Fruit fly (Drosophila melanogaster) whole organism, embryonic: Measurements from ENCODE around the gene PGRP-LF.

ENCODE experiments used
- Awh ChIP-seq: fragments of 200-800 bp; sonication (Bioruptor generic); IDR thresholded peaks from 2 replicates; pipeline ENCODE4, ENCODE4 v1.3.6; 2022; ENCODE audit warnings: missing biosample characterization, missing genetic modification characterization
- B-H1 ChIP-seq: fragments of 200-800 bp; sonication (Bioruptor generic); IDR thresholded peaks from 3 replicates; pipeline ENCODE4 v1.3.6; 2022; ENCODE audit warnings: missing biosample characterization, missing genetic modification characterization
- Bgb ChIP-seq: fragments of 200-800 bp; sonication (Bioruptor generic); IDR thresholded peaks from 2 replicates; pipeline ENCODE4 v1.3.6; 2022; ENCODE audit warnings: missing biosample characterization, missing genetic modification characterization; ENCODE audit not compliant: partially characterized antibody
- Bteb2 ChIP-seq: fragments of 200-800 bp; sonication (Bioruptor generic); optimal IDR thresholded peaks from 2 replicates; lab custom pipeline; 2016; ENCODE audit warnings: missing biosample characterization, missing genetic modification characterization
- CG11093 ChIP-seq: fragments of 200-800 bp; sonication (Bioruptor generic); IDR thresholded peaks from 3 replicates; pipeline ENCODE4 v1.3.6; 2022; ENCODE audit warnings: missing biosample characterization, missing genetic modification characterization
- CG11560 ChIP-seq: fragments of 200-800 bp; sonication (Bioruptor generic); IDR thresholded peaks from 3 replicates; pipeline ENCODE4 v1.3.6; 2022; ENCODE audit warnings: missing biosample characterization, missing genetic modification characterization
- CG11723 ChIP-seq: fragments of 200-800 bp; sonication (Bioruptor generic); optimal IDR thresholded peaks from 2 replicates; lab custom pipeline; 2017; ENCODE audit warnings: missing biosample characterization, mild to moderate bottlenecking, missing genetic modification characterization
- CG13624 ChIP-seq: fragments of 200-800 bp; sonication (Bioruptor generic); optimal IDR thresholded peaks from 2 replicates; lab custom pipeline; 2016; ENCODE audit warnings: missing biosample characterization, missing genetic modification characterization
- CG14667 ChIP-seq: fragments of 200-800 bp; sonication (Bioruptor generic); IDR thresholded peaks from 2 replicates; pipeline ENCODE4 v1.3.6; 2022; ENCODE audit warnings: missing biosample characterization, missing genetic modification characterization
- CG14710 ChIP-seq: fragments of 200-800 bp; sonication (Bioruptor generic); optimal IDR thresholded peaks from 3 replicates; lab custom pipeline; 2019; ENCODE audit warnings: missing biosample characterization, mild to moderate bottlenecking, missing genetic modification characterization, moderate library complexity
- CG14965 ChIP-seq: fragments of 200-800 bp; sonication (Bioruptor generic); optimal IDR thresholded peaks from 2 replicates; lab custom pipeline; 2016; ENCODE audit warnings: missing biosample characterization, missing genetic modification characterization, borderline replicate concordance
- CG15073 ChIP-seq: fragments of 200-800 bp; sonication (Bioruptor generic); optimal IDR thresholded peaks from 2 replicates; lab custom pipeline; 2016; ENCODE audit warnings: missing biosample characterization, missing genetic modification characterization
- CG15601 ChIP-seq: fragments of 200-800 bp; sonication (Bioruptor generic); optimal IDR thresholded peaks from 3 replicates; lab custom pipeline; 2019; ENCODE audit warnings: missing biosample characterization, mild to moderate bottlenecking, missing genetic modification characterization, moderate library complexity
- CG16815 ChIP-seq: fragments of 200-800 bp; sonication (Bioruptor generic); optimal IDR thresholded peaks from 3 replicates; lab custom pipeline; 2017; ENCODE audit warnings: missing biosample characterization, mild to moderate bottlenecking, missing genetic modification characterization
- CG17361 ChIP-seq: fragments of 200-800 bp; sonication (Bioruptor generic); IDR thresholded peaks from 3 replicates; pipeline ENCODE4 v1.3.6; 2022; ENCODE audit warnings: missing biosample characterization, missing genetic modification characterization
- CG17385 ChIP-seq: fragments of 200-800 bp; sonication (Bioruptor generic); optimal IDR thresholded peaks from 3 replicates; lab custom pipeline; 2018; ENCODE audit warnings: missing biosample characterization, mild to moderate bottlenecking, missing genetic modification characterization
- CG17829 ChIP-seq: fragments of 200-800 bp; optimal IDR thresholded peaks from 2 replicates; lab custom pipeline; 2019; ENCODE audit warnings: missing biosample characterization, mild to moderate bottlenecking, missing genetic modification characterization, moderate library complexity
- CG18599 ChIP-seq: fragments of 200-800 bp; sonication (Bioruptor generic); optimal IDR thresholded peaks from 3 replicates; lab custom pipeline; 2017; ENCODE audit warnings: missing biosample characterization, missing genetic modification characterization, mild to moderate bottlenecking, moderate library complexity, missing genetic modification reagents
- CG18764 ChIP-seq: fragments of 200-800 bp; sonication (Bioruptor generic); optimal IDR thresholded peaks from 3 replicates; lab custom pipeline; 2016; ENCODE audit warnings: missing biosample characterization, missing genetic modification characterization
- CG3847 ChIP-seq: fragments of 200-800 bp; sonication (Bioruptor generic); IDR thresholded peaks from 2 replicates; pipeline ENCODE4 v1.3.6; 2022; ENCODE audit warnings: missing biosample characterization, missing genetic modification characterization
- CG42726 ChIP-seq: fragments of 200-800 bp; sonication (Bioruptor generic); IDR thresholded peaks from 2 replicates; pipeline ENCODE4 v1.3.6; 2022; ENCODE audit warnings: missing biosample characterization, missing genetic modification characterization; ENCODE audit not compliant: partially characterized antibody
- CG5953 ChIP-seq: fragments of 200-800 bp; sonication (Bioruptor generic); IDR thresholded peaks from 2 replicates; pipeline ENCODE4 v1.3.6; 2022; ENCODE audit warnings: missing biosample characterization, missing genetic modification characterization
- CG6689 ChIP-seq: fragments of 200-800 bp; sonication (Bioruptor generic); IDR thresholded peaks from 2 replicates; pipeline ENCODE4 v1.3.6; 2022; ENCODE audit warnings: missing biosample characterization, missing genetic modification characterization
- CG8359 ChIP-seq: fragments of 200-800 bp; sonication (Bioruptor generic); optimal IDR thresholded peaks from 2 replicates; lab custom pipeline; 2017; ENCODE audit warnings: missing biosample characterization, mild to moderate bottlenecking, missing genetic modification characterization, borderline replicate concordance
- Camta ChIP-seq: fragments of 200-800 bp; sonication (Bioruptor generic); optimal IDR thresholded peaks from 2 replicates; lab custom pipeline; 2016; ENCODE audit warnings: missing biosample characterization, missing genetic modification characterization
- Chrac-16 ChIP-seq: fragments of 200-800 bp; sonication (Bioruptor generic); optimal IDR thresholded peaks from 3 replicates; lab custom pipeline; 2016; ENCODE audit warnings: missing biosample characterization, missing genetic modification characterization
- Dip3 ChIP-seq: fragments of 200-800 bp; sonication (Bioruptor generic); optimal IDR thresholded peaks from 3 replicates; lab custom pipeline; 2016; ENCODE audit warnings: missing biosample characterization, missing genetic modification characterization
- E2f1 ChIP-seq: fragments of 200-800 bp; sonication (Bioruptor generic); IDR thresholded peaks from 2 replicates; pipeline ENCODE4 v1.3.6; 2022; ENCODE audit warnings: missing biosample characterization, missing genetic modification characterization
- Eip74EF ChIP-seq, 2 experiments: fragments of 200-800 bp in 1 of 2; fragments of >200 bp in 1 of 2; sonication (Bioruptor generic) in 1 of 2; optimal IDR thresholded peaks; 2 replicates each; lab custom pipeline; 2017 to 2019; ENCODE audit warnings: missing biosample characterization in 2 of 2, missing genetic modification characterization in 2 of 2, mild to moderate bottlenecking in 1 of 2, moderate library complexity in 1 of 2
- Elba2 ChIP-seq: fragments of 200-800 bp; sonication (Bioruptor generic); optimal IDR thresholded peaks from 3 replicates; lab custom pipeline; 2016; ENCODE audit warnings: missing biosample characterization, missing genetic modification characterization
- Hmr ChIP-seq: fragments of 200-800 bp; sonication (Bioruptor generic); optimal IDR thresholded peaks from 3 replicates; lab custom pipeline; 2017; ENCODE audit warnings: mild to moderate bottlenecking, missing biosample characterization, missing genetic modification reagents, missing genetic modification characterization
- Lpt ChIP-seq: fragments of >200 bp; optimal IDR thresholded peaks from 2 replicates; lab custom pipeline; 2018; ENCODE audit warnings: missing biosample characterization, missing genetic modification characterization
- Mes4 ChIP-seq: fragments of 200-800 bp; sonication (Bioruptor generic); optimal IDR thresholded peaks from 2 replicates; lab custom pipeline; 2016; ENCODE audit warnings: missing biosample characterization, missing genetic modification characterization
- Tbp ChIP-seq: fragments of >200 bp; optimal IDR thresholded peaks from 2 replicates; lab custom pipeline; 2018; ENCODE audit warnings: missing biosample characterization, missing genetic modification characterization
- bsh ChIP-seq, 2 experiments: fragments of 200-800 bp; sonication (Bioruptor generic); optimal IDR thresholded peaks; 2 replicates each; lab custom pipeline; 2017 to 2018; ENCODE audit warnings: mild to moderate bottlenecking in 2 of 2, missing biosample characterization in 2 of 2, missing genetic modification characterization in 2 of 2, moderate library complexity in 1 of 2
- caup ChIP-seq: fragments of 200-800 bp; sonication (Bioruptor generic); optimal IDR thresholded peaks from 3 replicates; lab custom pipeline; 2017; ENCODE audit warnings: missing biosample characterization, mild to moderate bottlenecking, missing genetic modification characterization, moderate library complexity; ENCODE audit not compliant: severe bottlenecking
- croc ChIP-seq: fragments of 200-800 bp; sonication (Bioruptor generic); conservative IDR thresholded peaks from 3 replicates; pipeline ENCODE4 v1.3.6; 2022; ENCODE audit warnings: missing biosample characterization, missing genetic modification characterization
- hb ChIP-seq: fragments of 200-800 bp; sonication (Bioruptor generic); IDR thresholded peaks from 3 replicates; pipeline ENCODE4 v1.3.6; 2022; ENCODE audit warnings: missing biosample characterization, missing genetic modification characterization; ENCODE audit not compliant: partially characterized antibody
- ind ChIP-seq: fragments of 200-800 bp; sonication (Bioruptor generic); optimal IDR thresholded peaks from 3 replicates; lab custom pipeline; 2016; ENCODE audit warnings: missing biosample characterization, missing genetic modification characterization
- pfk ChIP-seq: fragments of 200-800 bp; sonication (Bioruptor generic); optimal IDR thresholded peaks from 2 replicates; lab custom pipeline; 2018; ENCODE audit warnings: missing biosample characterization, mild to moderate bottlenecking, missing genetic modification characterization, moderate library complexity
- pnt ChIP-seq: fragments of 200-800 bp; sonication (Bioruptor generic); optimal IDR thresholded peaks from 3 replicates; lab custom pipeline; 2016; ENCODE audit warnings: missing biosample characterization, missing genetic modification characterization
- psq ChIP-seq: fragments of 200-800 bp; sonication (Bioruptor generic); optimal IDR thresholded peaks from 2 replicates; lab custom pipeline; 2017; ENCODE audit warnings: missing biosample characterization, missing genetic modification characterization
- row ChIP-seq: fragments of 200-800 bp; sonication (Bioruptor generic); IDR thresholded peaks from 3 replicates; pipeline ENCODE4 v1.3.6; 2022; ENCODE audit warnings: missing biosample characterization, missing genetic modification characterization
- sc ChIP-seq, 3 experiments: fragments of >200 bp in 2 of 3; fragments of 200-800 bp in 1 of 3; sonication (Bioruptor generic) in 1 of 3; optimal IDR thresholded peaks; 2 replicates in 2 of 3; 3 replicates in 1 of 3; lab custom pipeline; 2017; ENCODE audit warnings: mild to moderate bottlenecking in 1 of 3, missing biosample characterization in 1 of 3, missing genetic modification characterization in 1 of 3, missing genetic modification reagents in 1 of 3
- seq ChIP-seq: fragments of 200-800 bp; sonication (Bioruptor generic); IDR thresholded peaks from 2 replicates; pipeline ENCODE4 v1.3.6; 2022; ENCODE audit warnings: missing biosample characterization, missing genetic modification characterization
- shn ChIP-seq: fragments of 200-800 bp; sonication (Bioruptor generic); optimal IDR thresholded peaks from 3 replicates; lab custom pipeline; 2016; ENCODE audit warnings: missing biosample characterization, missing genetic modification characterization
- slou ChIP-seq: fragments of 200-800 bp; sonication (Bioruptor generic); optimal IDR thresholded peaks from 3 replicates; lab custom pipeline; 2016; ENCODE audit warnings: missing biosample characterization, missing genetic modification characterization
- tin ChIP-seq: fragments of 200-800 bp; sonication (Bioruptor generic); optimal IDR thresholded peaks from 3 replicates; lab custom pipeline; 2016; ENCODE audit warnings: missing biosample characterization, missing genetic modification characterization
- vnd ChIP-seq: fragments of 200-800 bp; sonication (Bioruptor generic); IDR thresholded peaks from 3 replicates; pipeline ENCODE4 v1.3.6; 2022; ENCODE audit warnings: missing biosample characterization, missing genetic modification characterization; ENCODE audit not compliant: partially characterized antibody
- yki ChIP-seq: fragments of >200 bp; optimal IDR thresholded peaks from 3 replicates; lab custom pipeline; 2018
- zen2 ChIP-seq: fragments of 200-800 bp; sonication (Bioruptor generic); IDR thresholded peaks from 3 replicates; pipeline ENCODE4 v1.3.6; 2022; ENCODE audit warnings: missing biosample characterization, missing genetic modification characterization; ENCODE audit not compliant: partially characterized antibody

The PGRP-LF gene

dm6 chr3L:9349314-9349733 is at the start of gene PGRP-LF (continued):
- TF ChIP-seq Eip74EF (GFP tag; optimal IDR thresholded peaks at IDR 0.05; lab: Kevin White, UChicago), result peak in 1 of 2 experiments; percentile 58
- no peak for TF ChIP-seq CG6689 (GFP tag; lab: Robert Waterston, UW)
- TF ChIP-seq CG15601 (tag; lab: Kevin White, UChicago), result no peak
- TF ChIP-seq ind (GFP tag; lab: Kevin White, UChicago), result no peak
- no peak for TF ChIP-seq CG11723 (GFP tag; lab: Kevin White, UChicago)
- TF ChIP-seq CG18599 (GFP tag; lab: Kevin White, UChicago), result peak; percentile 33
- TF ChIP-seq shn (GFP tag; lab: Kevin White, UChicago), result no peak
- no peak for TF ChIP-seq vnd (GFP tag; lab: Robert Waterston, UW)
- TF ChIP-seq CG3847, result no peak
- no peak for TF ChIP-seq CG8359
- TF ChIP-seq CG17829 (tag; lab: Kevin White, UChicago), result no peak
- peak; percentile 37; the same call in 1 of the 3 replicates for TF ChIP-seq zen2 (GFP tag; lab: Robert Waterston, UW)
- no peak for TF ChIP-seq B-H1 (GFP tag; lab: Robert Waterston, UW)
- TF ChIP-seq Bteb2, result no peak
- no peak for TF ChIP-seq Mes4
- no peak for TF ChIP-seq CG14667 (GFP tag; lab: Robert Waterston, UW)
- no peak for TF ChIP-seq sc (optimal IDR thresholded peaks at IDR 0.05; lab: Kevin White, UChicago)
- TF ChIP-seq sc (GFP tag; optimal IDR thresholded peaks at IDR 0.05; lab: Kevin White, UChicago), result no peak
- no peak for TF ChIP-seq Dip3
- TF ChIP-seq CG17361 (GFP tag; lab: Robert Waterston, UW), result no peak
- TF ChIP-seq Bgb (GFP tag; lab: Robert Waterston, UW), result peak; percentile 25; the same call in 1 of the 2 replicates
- no peak for TF ChIP-seq CG16815 (GFP tag; lab: Kevin White, UChicago)
- TF ChIP-seq bsh (GFP tag; optimal IDR thresholded peaks at IDR 0.05; lab: Kevin White, UChicago), result no peak
- TF ChIP-seq pnt (GFP tag; lab: Kevin White, UChicago), result no peak
- TF ChIP-seq CG18764 (GFP tag; lab: Kevin White, UChicago), result no peak
- no peak for TF ChIP-seq seq (GFP tag; lab: Robert Waterston, UW)
- TF ChIP-seq CG5953, result no peak
- TF ChIP-seq CG17385, result peak; percentile 30
- TF ChIP-seq Hmr (GFP tag; lab: Kevin White, UChicago), result peak; percentile 33
- no peak for TF ChIP-seq Camta
- no peak for TF ChIP-seq CG14710 (tag; lab: Kevin White, UChicago)
- no peak for TF ChIP-seq hb (GFP tag; lab: Robert Waterston, UW)
- TF ChIP-seq E2f1 (GFP tag; lab: Robert Waterston, UW), result no peak
- peak; percentile 39; the same call in 1 of the 3 replicates for TF ChIP-seq row (GFP tag; lab: Robert Waterston, UW)
- TF ChIP-seq slou (GFP tag; lab: Kevin White, UChicago), result no peak
- no peak for TF ChIP-seq CG11560
- TF ChIP-seq CG15073, result no peak
- TF ChIP-seq CG14965 (GFP tag; lab: Kevin White, UChicago), result no peak
- no peak for TF ChIP-seq croc
- TF ChIP-seq yki, result no peak
- no peak for TF ChIP-seq Chrac-16 (GFP tag; lab: Kevin White, UChicago)
- TF ChIP-seq Elba2 (GFP tag; lab: Kevin White, UChicago), result no peak
- TF ChIP-seq Tbp, result no peak
- TF ChIP-seq CG13624 (GFP tag; lab: Kevin White, UChicago), result peak; percentile 82
- TF ChIP-seq Awh, result no peak
- TF ChIP-seq pfk (GFP tag; lab: Kevin White, UChicago), result no peak
- no peak for TF ChIP-seq CG11093 (GFP tag; lab: Robert Waterston, UW)
- no peak for TF ChIP-seq Lpt
- TF ChIP-seq psq (GFP tag; lab: Kevin White, UChicago), result no peak
- peak; percentile 24 for TF ChIP-seq caup (GFP tag; lab: Kevin White, UChicago)
- TF ChIP-seq CG42726 (GFP tag; lab: Robert Waterston, UW), result no peak
- TF ChIP-seq tin (GFP tag; lab: Kevin White, UChicago), result no peak
